Worm (Caenorhabditis elegans) whole organism, mixed stage, embryonic: ENCODE measurements around the gene C54D10.4.

Source experiments
- M03D4.4 ChIP-seq: sonication (generic microtip); optimal IDR thresholded peaks from 2 replicates; lab custom pipeline; 2017; ENCODE audit warnings: mild to moderate bottlenecking, missing genetic modification characterization, missing compliant biosample characterization
- bed-3 ChIP-seq: fragments of 200-800 bp; sonication (Bioruptor generic); optimal IDR thresholded peaks from 3 replicates; lab custom pipeline; 2018; ENCODE audit warnings: mild to moderate bottlenecking, missing genetic modification characterization, moderate library complexity, missing compliant biosample characterization
- blmp-1 ChIP-seq: fragments of 150-350 bp; optimal IDR thresholded peaks from 2 replicates; lab custom pipeline; 2014; ENCODE audit warnings: missing biosample characterization, missing genetic modification characterization
- ceh-39 ChIP-seq: fragments of 150-350 bp; optimal IDR thresholded peaks from 2 replicates; lab custom pipeline; 2014; ENCODE audit warnings: missing biosample characterization, missing genetic modification characterization
- ceh-43 ChIP-seq: fragments of 200-800 bp; sonication (Bioruptor generic); optimal IDR thresholded peaks from 2 replicates; lab custom pipeline; 2018; ENCODE audit warnings: mild to moderate bottlenecking, missing genetic modification characterization, moderate library complexity, missing compliant biosample characterization
- ces-1 ChIP-seq: fragments of 150-350 bp; optimal IDR thresholded peaks from 2 replicates; lab custom pipeline; 2014; ENCODE audit warnings: missing biosample characterization, missing genetic modification reagents, missing genetic modification characterization
- cnd-1 ChIP-seq: fragments of 200-800 bp; sonication (Bioruptor generic); optimal IDR thresholded peaks from 2 replicates; lab custom pipeline; 2018; ENCODE audit warnings: mild to moderate bottlenecking, missing genetic modification characterization, missing compliant biosample characterization
- drap-1 ChIP-seq: fragments of 200-800 bp; sonication (Bioruptor generic); optimal IDR thresholded peaks from 3 replicates; lab custom pipeline; 2018; ENCODE audit warnings: mild to moderate bottlenecking, missing genetic modification characterization, missing compliant biosample characterization
- elt-1 ChIP-seq: sonication (generic microtip); optimal IDR thresholded peaks from 2 replicates; lab custom pipeline; 2017; ENCODE audit warnings: missing genetic modification characterization, mild to moderate bottlenecking, missing compliant biosample characterization, antibody characterized with exemption, moderate library complexity, borderline replicate concordance; ENCODE audit not compliant: insufficient read depth
- flh-1 ChIP-seq: fragments of 200-800 bp; sonication (Bioruptor generic); optimal IDR thresholded peaks from 2 replicates; lab custom pipeline; 2018; ENCODE audit warnings: mild to moderate bottlenecking, missing genetic modification characterization, moderate library complexity, missing compliant biosample characterization
- ham-2 ChIP-seq: fragments of 200-800 bp; sonication (Bioruptor generic); optimal IDR thresholded peaks from 2 replicates; lab custom pipeline; 2018; ENCODE audit warnings: mild to moderate bottlenecking, missing genetic modification characterization, missing compliant biosample characterization
- hlh-1 ChIP-seq: fragments of 150-350 bp; optimal IDR thresholded peaks from 2 replicates; lab custom pipeline; 2014; ENCODE audit warnings: missing biosample characterization, missing genetic modification reagents, missing genetic modification characterization
- lin-13 ChIP-seq: fragments of 150-350 bp; optimal IDR thresholded peaks from 2 replicates; lab custom pipeline; 2014; ENCODE audit warnings: missing biosample characterization, missing genetic modification characterization
- lin-32 ChIP-seq: fragments of 200-800 bp; sonication (Bioruptor generic); optimal IDR thresholded peaks from 2 replicates; lab custom pipeline; 2018; ENCODE audit warnings: mild to moderate bottlenecking, missing genetic modification characterization, missing compliant biosample characterization
- lsy-2 ChIP-seq: fragments of 150-350 bp; optimal IDR thresholded peaks from 2 replicates; lab custom pipeline; 2014; ENCODE audit warnings: missing biosample characterization, missing genetic modification characterization
- mab-5 ChIP-seq: fragments of 150-350 bp; optimal IDR thresholded peaks from 2 replicates; lab custom pipeline; 2014; ENCODE audit warnings: missing biosample characterization, missing genetic modification characterization
- mep-1 ChIP-seq: fragments of 150-350 bp; optimal IDR thresholded peaks from 2 replicates; lab custom pipeline; 2017; ENCODE audit warnings: missing biosample characterization, missing genetic modification reagents, missing genetic modification characterization, inconsistent platforms
- mls-2 ChIP-seq: sonication (generic microtip); optimal IDR thresholded peaks from 2 replicates; lab custom pipeline; 2016; ENCODE audit warnings: mild to moderate bottlenecking, missing genetic modification characterization, moderate library complexity, missing compliant biosample characterization
- nhr-12 ChIP-seq: fragments of 150-350 bp; optimal IDR thresholded peaks from 2 replicates; lab custom pipeline; 2014; ENCODE audit warnings: missing biosample characterization, missing genetic modification characterization
- nhr-2 ChIP-seq: fragments of 150-350 bp; optimal IDR thresholded peaks from 2 replicates; lab custom pipeline; 2014; ENCODE audit warnings: missing biosample characterization, missing genetic modification characterization
- nhr-237 ChIP-seq: fragments of 150-350 bp; optimal IDR thresholded peaks from 2 replicates; lab custom pipeline; 2014; ENCODE audit warnings: missing biosample characterization, missing genetic modification characterization
- nhr-28 ChIP-seq: fragments of 150-350 bp; optimal IDR thresholded peaks from 2 replicates; lab custom pipeline; 2014; ENCODE audit warnings: missing biosample characterization, missing genetic modification characterization
- nhr-76 ChIP-seq: sonication (generic microtip); optimal IDR thresholded peaks from 2 replicates; lab custom pipeline; 2017; ENCODE audit warnings: missing biosample characterization, missing genetic modification characterization
- sem-2 ChIP-seq: fragments of 200-800 bp; sonication (Bioruptor generic); optimal IDR thresholded peaks from 2 replicates; lab custom pipeline; 2018; ENCODE audit warnings: mild to moderate bottlenecking, missing genetic modification characterization, missing compliant biosample characterization
- snpc-4 ChIP-seq: fragments of 150-350 bp; optimal IDR thresholded peaks from 2 replicates; lab custom pipeline; 2014; ENCODE audit warnings: missing biosample characterization, missing genetic modification characterization
- sptf-1 ChIP-seq: sonication (generic microtip); optimal IDR thresholded peaks from 2 replicates; lab custom pipeline; 2017; ENCODE audit warnings: mild to moderate bottlenecking, missing genetic modification characterization, moderate library complexity, missing compliant biosample characterization
- tbx-8 ChIP-seq: fragments of 200-800 bp; sonication (Bioruptor generic); optimal IDR thresholded peaks from 2 replicates; lab custom pipeline; 2018; ENCODE audit warnings: mild to moderate bottlenecking, missing genetic modification characterization, moderate library complexity, missing compliant biosample characterization
- unc-120 ChIP-seq: sonication (generic microtip); optimal IDR thresholded peaks from 2 replicates; lab custom pipeline; 2017; ENCODE audit warnings: missing genetic modification characterization, missing compliant biosample characterization; ENCODE audit not compliant: poor library complexity, severe bottlenecking
- unc-39 ChIP-seq: fragments of 150-350 bp; optimal IDR thresholded peaks from 2 replicates; lab custom pipeline; 2014; ENCODE audit warnings: missing biosample characterization, missing genetic modification characterization
- unc-62 ChIP-seq: fragments of 150-350 bp; optimal IDR thresholded peaks from 2 replicates; lab custom pipeline; 2014; ENCODE audit warnings: missing biosample characterization, missing genetic modification reagents, missing genetic modification characterization
- zip-8 ChIP-seq: fragments of 150-350 bp; optimal IDR thresholded peaks from 2 replicates; lab custom pipeline; 2014; ENCODE audit warnings: missing biosample characterization, missing genetic modification characterization
- ztf-11 ChIP-seq: fragments of 150-350 bp; optimal IDR thresholded peaks from 2 replicates; lab custom pipeline; 2014; ENCODE audit warnings: missing biosample characterization, missing genetic modification characterization

C54D10.4 gene

DNA sequence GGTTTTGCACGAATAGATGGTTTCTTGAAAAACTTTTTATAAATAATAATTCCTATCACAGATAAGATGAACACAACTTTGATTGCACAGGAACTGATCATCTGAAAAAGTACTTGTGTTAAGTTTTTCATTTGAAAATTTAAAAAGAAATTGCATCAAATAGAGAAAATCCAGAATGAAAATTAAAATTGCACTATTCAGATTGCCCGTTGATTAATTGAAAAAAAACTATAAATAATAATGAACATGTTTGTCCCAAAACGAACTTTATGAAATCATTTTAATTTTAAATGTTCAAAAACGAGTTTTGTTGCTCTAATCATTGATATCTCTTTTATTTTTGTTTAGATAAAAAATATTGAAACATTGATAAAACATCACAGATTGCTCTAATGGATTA is 3.5 kb downstream of the C54D10.4 start, which contains the start of gene cdr-3:
cdr-3 (minus strand) TSS at position 101 of the 400 bp plus-strand sequence.
- TF ChIP-seq sptf-1 (tag; lab: Kevin White, UChicago) (no peak), unc-39 (no peak), ham-2 (GFP tag; lab: Kevin White, UChicago) (no peak), sem-2 (GFP tag; lab: Kevin White, UChicago) (no peak), lsy-2 (tag; lab: Kevin White, UChicago) (no peak), nhr-237 (no peak), hlh-1 (no peak), mls-2 (no peak), elt-1 (tag; lab: Kevin White, UChicago) (no peak)

DNA sequence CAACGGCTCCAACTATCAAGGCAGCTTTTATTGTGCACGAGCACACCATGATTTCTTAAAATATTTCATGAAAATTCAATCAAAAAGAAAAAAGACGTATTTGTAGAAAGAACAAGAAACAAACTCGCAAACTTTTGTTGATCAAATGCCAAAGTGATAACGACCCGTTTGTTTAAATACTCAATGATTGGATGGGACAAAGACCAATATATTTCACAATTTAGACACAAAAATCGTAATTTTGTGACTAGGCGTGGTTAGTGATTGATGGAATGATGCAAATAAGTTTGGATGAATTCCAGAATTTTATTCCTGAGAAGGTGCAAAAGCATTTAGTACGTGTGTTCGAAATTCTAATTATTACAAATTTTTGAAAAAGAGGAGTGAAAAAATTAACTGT is 5.1 kb downstream of the C54D10.4 start, which contains the start of gene cdr-2:
cdr-2 (minus strand) TSS at position 54 of the 400 bp plus-strand sequence.
- no peak for TF ChIP-seq mls-2
- no peak for TF ChIP-seq zip-8
- TF ChIP-seq nhr-28 (tag; lab: Kevin White, UChicago) = no peak

- TF ChIP-seq lsy-2 (tag; lab: Kevin White, UChicago) (no peak), ham-2 (GFP tag; lab: Kevin White, UChicago) (no peak), nhr-76 (tag; lab: Kevin White, UChicago) (no peak), lin-32 (GFP tag; lab: Kevin White, UChicago) (no peak), unc-39 (no peak), flh-1 (GFP tag; lab: Kevin White, UChicago) (no peak), blmp-1 (no peak), snpc-4 (tag; lab: Kevin White, UChicago) (no peak), mep-1 (tag; lab: Kevin White, UChicago) (no peak), drap-1 (no peak), zip-8 (no peak), ceh-39 (no peak), lin-13 (tag; lab: Kevin White, UChicago) (no peak)
Observed at ce11 chrV:12414362-12414761, 6.4 kb downstream of the C54D10.4 start.

DNA sequence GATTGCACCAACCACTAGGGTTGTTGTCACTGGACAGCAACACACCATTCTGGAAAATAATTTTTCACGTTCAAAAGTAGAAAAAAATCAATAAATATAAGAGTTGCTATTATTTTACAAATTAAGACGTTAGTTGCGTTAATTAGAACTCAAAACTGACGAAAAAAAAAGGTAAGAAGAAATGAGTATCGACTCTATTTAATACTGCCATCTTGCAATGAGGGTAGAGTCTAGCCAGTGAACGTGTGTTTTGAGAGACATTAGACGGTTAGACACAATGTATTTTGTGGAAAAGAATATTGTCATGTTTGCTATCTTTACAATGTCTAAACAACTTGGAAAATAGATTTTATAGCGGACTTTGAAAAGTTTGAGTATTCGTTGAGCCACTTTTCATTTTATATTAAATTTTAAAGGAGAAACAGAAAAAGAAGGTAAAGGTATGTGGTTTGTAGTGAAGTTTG is 7.1 kb downstream of the C54D10.4 start, which contains the start of gene cdr-6:
cdr-6 (minus strand) TSS at position 51 of the 464 bp plus-strand sequence.
- TF ChIP-seq ces-1 = peak; percentile 22
- no peak for TF ChIP-seq lin-13 (tag; lab: Kevin White, UChicago)
- no peak for TF ChIP-seq snpc-4 (tag; lab: Kevin White, UChicago)
- no peak for TF ChIP-seq zip-8
- no peak for TF ChIP-seq nhr-237

DNA sequence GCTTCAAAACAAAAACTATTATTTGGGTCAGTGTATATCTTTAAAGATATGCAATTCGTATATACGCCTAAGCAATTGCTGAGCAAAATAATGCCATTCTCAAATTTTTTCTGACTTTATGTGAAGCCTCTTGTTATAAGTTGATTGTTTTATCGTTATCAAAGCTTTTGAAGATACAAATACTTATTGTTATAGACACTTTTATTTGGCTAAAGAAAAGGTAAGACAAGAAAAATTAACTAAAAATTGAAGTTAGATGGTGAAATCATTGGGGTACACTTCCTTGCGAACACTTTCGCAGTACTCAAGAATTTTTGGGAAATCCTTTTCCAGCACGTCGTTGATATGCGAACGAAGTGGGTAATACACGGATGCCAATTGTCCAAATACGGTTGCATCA is 8.4 kb downstream of the C54D10.4 start:
- TF ChIP-seq snpc-4 (tag; lab: Kevin White, UChicago) = no peak
- TF ChIP-seq cnd-1 (tag; lab: Kevin White, UChicago) = no peak

DNA sequence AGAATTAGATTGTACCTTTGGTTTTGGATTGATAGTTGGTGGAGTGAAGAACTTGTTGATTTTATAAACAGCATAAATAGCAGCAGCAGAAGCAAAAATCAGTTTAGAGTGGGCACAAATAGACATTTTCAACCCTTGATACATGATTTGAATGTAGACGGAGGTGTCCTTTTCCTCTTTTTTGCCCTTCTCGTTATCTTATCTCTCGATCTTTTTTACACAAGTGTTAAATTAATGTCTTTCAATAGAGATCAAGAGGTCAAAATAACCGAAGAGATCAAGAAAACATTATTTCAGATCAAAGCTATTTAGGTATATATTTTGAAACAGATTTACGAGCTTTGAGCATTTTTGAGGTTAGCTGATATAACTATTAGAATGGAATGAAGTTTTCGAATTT is 8.8 kb downstream of the C54D10.4 start, which contains the start of gene cdr-7:
cdr-7 (minus strand) TSS at position 205 of the 400 bp plus-strand sequence.
- TF ChIP-seq elt-1 (tag; lab: Kevin White, UChicago) (peak; percentile 12), unc-120 (tag; lab: Kevin White, UChicago) (no peak)
- TF ChIP-seq, all 35 proteins: peak for 1

DNA sequence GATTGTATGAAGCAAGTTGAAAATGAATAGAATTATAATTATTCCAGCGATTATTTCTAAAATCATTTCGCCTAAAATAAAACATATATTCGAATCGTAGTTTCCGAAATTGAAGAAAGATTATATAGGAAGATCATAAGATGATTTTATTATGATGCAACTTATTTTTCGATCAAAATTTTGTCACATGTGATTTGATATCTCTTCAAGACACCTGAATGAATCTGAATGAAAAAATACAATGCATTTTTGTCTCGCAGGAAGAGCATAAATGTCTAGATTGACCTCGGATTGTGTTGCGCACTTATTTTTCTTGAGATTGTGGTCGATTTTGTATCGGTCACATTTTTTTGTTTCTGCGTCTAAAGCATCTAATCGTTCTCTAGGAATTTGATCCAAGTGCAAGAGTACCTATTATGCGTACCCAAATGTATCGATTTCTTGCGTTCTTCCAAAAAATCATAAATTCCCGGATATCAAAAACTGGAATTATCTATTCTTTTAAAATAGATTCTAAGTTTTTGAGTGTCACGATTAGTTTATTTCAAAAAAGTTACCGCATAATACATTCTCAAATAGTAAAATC is 10.2 kb downstream of the C54D10.4 start, which contains the start of gene hrg-2:
hrg-2 (minus strand) TSS at position 98 of the 586 bp plus-strand sequence.
- no peak for TF ChIP-seq unc-62 (GFP tag; lab: Kevin White, UChicago)
- TF ChIP-seq snpc-4 (tag; lab: Kevin White, UChicago) = no peak
- TF ChIP-seq sptf-1 (tag; lab: Kevin White, UChicago) = no peak
- TF ChIP-seq nhr-2 (tag; lab: Kevin White, UChicago) = no peak

ce11 chrV:12408996-12409395 is 11.7 kb downstream of the C54D10.4 start:
- TF ChIP-seq ham-2 (GFP tag; lab: Kevin White, UChicago) = no peak
- no peak for TF ChIP-seq unc-39
- no peak for TF ChIP-seq mep-1 (tag; lab: Kevin White, UChicago)
- no peak for TF ChIP-seq M03D4.4 (tag; lab: Kevin White, UChicago)
- TF ChIP-seq unc-62 (GFP tag; lab: Kevin White, UChicago) = no peak
- TF ChIP-seq nhr-237 = no peak
- no peak for TF ChIP-seq nhr-12 (tag; lab: Kevin White, UChicago)
- TF ChIP-seq mab-5 (tag; lab: Kevin White, UChicago) = no peak
- no peak for TF ChIP-seq nhr-2 (tag; lab: Kevin White, UChicago)
- TF ChIP-seq tbx-8 = no peak
- no peak for TF ChIP-seq ceh-43 (GFP tag; lab: Kevin White, UChicago)
- no peak for TF ChIP-seq drap-1
- TF ChIP-seq bed-3 (GFP tag; lab: Kevin White, UChicago) = no peak
- TF ChIP-seq zip-8 = no peak
- no peak for TF ChIP-seq ztf-11 (tag; lab: Kevin White, UChicago)
- no peak for TF ChIP-seq sptf-1 (tag; lab: Kevin White, UChicago)
- TF ChIP-seq lsy-2 (tag; lab: Kevin White, UChicago) = no peak
- TF ChIP-seq cnd-1 (tag; lab: Kevin White, UChicago) = no peak
- TF ChIP-seq flh-1 (GFP tag; lab: Kevin White, UChicago) = no peak
- no peak for TF ChIP-seq snpc-4 (tag; lab: Kevin White, UChicago)
